Fruit fly (Drosophila melanogaster) whole organism, prepupa: Measurements from ENCODE around the gene Ets21C.

ENCODE experiments used
- Blimp-1 ChIP-seq: fragments of 200-800 bp; sonication (Bioruptor generic); optimal IDR thresholded peaks from 3 replicates; lab custom pipeline; 2017; ENCODE audit warnings: missing biosample characterization, missing genetic modification characterization, mild to moderate bottlenecking, moderate library complexity, missing genetic modification reagents
- CG10669 ChIP-seq: fragments of 200-800 bp; sonication (Bioruptor generic); optimal IDR thresholded peaks from 3 replicates; lab custom pipeline; 2018; ENCODE audit warnings: missing biosample characterization, mild to moderate bottlenecking, missing genetic modification characterization, moderate library complexity
- CG11294 ChIP-seq: fragments of 200-800 bp; sonication (Bioruptor generic); IDR thresholded peaks from 2 replicates; pipeline ENCODE4 v1.3.6; 2022; ENCODE audit warnings: missing biosample characterization, missing genetic modification characterization
- CG11762 ChIP-seq: fragments of 200-800 bp; sonication (Bioruptor generic); optimal IDR thresholded peaks from 3 replicates; lab custom pipeline; 2016; ENCODE audit warnings: missing biosample characterization, missing genetic modification characterization; ENCODE audit not compliant: insufficient read depth
- CG11902 ChIP-seq: fragments of 200-800 bp; sonication (Bioruptor generic); optimal IDR thresholded peaks from 3 replicates; lab custom pipeline; 2016; ENCODE audit warnings: missing biosample characterization, missing genetic modification characterization
- CG15336 ChIP-seq: fragments of 200-800 bp; sonication (Bioruptor generic); IDR thresholded peaks from 2 replicates; pipeline ENCODE4 v1.3.6; 2022; ENCODE audit warnings: missing biosample characterization, missing genetic modification characterization
- CG16779 ChIP-seq: fragments of 200-800 bp; sonication (Bioruptor generic); optimal IDR thresholded peaks from 3 replicates; lab custom pipeline; 2017; ENCODE audit warnings: missing biosample characterization, mild to moderate bottlenecking, missing genetic modification characterization
- CG3032 ChIP-seq: fragments of 200-800 bp; optimal IDR thresholded peaks from 2 replicates; lab custom pipeline; 2019; ENCODE audit warnings: missing biosample characterization, mild to moderate bottlenecking, missing genetic modification characterization, moderate library complexity
- CG31627 ChIP-seq: fragments of 200-800 bp; sonication (Bioruptor generic); optimal IDR thresholded peaks from 3 replicates; lab custom pipeline; 2016; ENCODE audit warnings: missing biosample characterization, missing genetic modification characterization
- CG34406 ChIP-seq: fragments of 200-800 bp; sonication (Bioruptor generic); optimal IDR thresholded peaks from 3 replicates; lab custom pipeline; 2016; ENCODE audit warnings: missing biosample characterization, missing genetic modification characterization
- CG3919 ChIP-seq: fragments of 200-800 bp; sonication (Bioruptor generic); optimal IDR thresholded peaks from 3 replicates; lab custom pipeline; 2016; ENCODE audit warnings: missing biosample characterization, missing genetic modification characterization
- CG6163 ChIP-seq: fragments of 200-800 bp; sonication (Bioruptor generic); IDR thresholded peaks from 3 replicates; pipeline ENCODE4 v1.3.6; 2022; ENCODE audit warnings: missing biosample characterization, missing genetic modification characterization
- CG6792 ChIP-seq: fragments of 200-800 bp; sonication (Bioruptor generic); optimal IDR thresholded peaks from 3 replicates; lab custom pipeline; 2016; ENCODE audit warnings: missing biosample characterization, missing genetic modification characterization
- CG6854 ChIP-seq: fragments of 200-800 bp; sonication (Bioruptor generic); optimal IDR thresholded peaks from 2 replicates; lab custom pipeline; 2017; ENCODE audit warnings: missing biosample characterization, mild to moderate bottlenecking, missing genetic modification characterization
- CG8119 ChIP-seq: fragments of 200-800 bp; sonication (Bioruptor generic); IDR thresholded peaks from 3 replicates; pipeline ENCODE4 v1.3.6; 2022; ENCODE audit warnings: missing biosample characterization, missing genetic modification characterization
- CG8632 ChIP-seq: fragments of 200-800 bp; sonication (Bioruptor generic); optimal IDR thresholded peaks from 3 replicates; lab custom pipeline; 2016; ENCODE audit warnings: missing biosample characterization, missing genetic modification characterization
- CG9139 ChIP-seq: fragments of 200-800 bp; sonication (Bioruptor generic); optimal IDR thresholded peaks from 3 replicates; lab custom pipeline; 2017; ENCODE audit warnings: missing biosample characterization, mild to moderate bottlenecking, missing genetic modification characterization
- Eip78C ChIP-seq: fragments of 200-800 bp; sonication (Bioruptor generic); peaks from one replicate; lab custom pipeline; 2016; ENCODE audit warnings: missing biosample characterization, missing genetic modification characterization
- Eip93F ChIP-seq: fragments of 200-800 bp; sonication (Bioruptor generic); optimal IDR thresholded peaks from 2 replicates; lab custom pipeline; 2016; ENCODE audit warnings: missing biosample characterization, mild to moderate bottlenecking, missing genetic modification characterization
- Ets96B ChIP-seq: fragments of 200-800 bp; optimal IDR thresholded peaks from 2 replicates; lab custom pipeline; 2019; ENCODE audit warnings: missing biosample characterization, mild to moderate bottlenecking, missing genetic modification characterization, moderate library complexity
- Gug ChIP-seq: fragments of 200-800 bp; sonication (Bioruptor generic); IDR thresholded peaks from 2 replicates; pipeline ENCODE4 v1.3.6; 2022; ENCODE audit warnings: missing biosample characterization, missing genetic modification characterization
- Hr38 ChIP-seq: sonication (Bioruptor generic); optimal IDR thresholded peaks from 2 replicates; lab custom pipeline; 2016; ENCODE audit warnings: missing biosample characterization, missing genetic modification characterization
- Hr39 ChIP-seq: fragments of 200-800 bp; sonication (Bioruptor generic); optimal IDR thresholded peaks from 2 replicates; lab custom pipeline; 2016; ENCODE audit warnings: missing biosample characterization, missing genetic modification characterization
- Hr4 ChIP-seq: fragments of 200-800 bp; sonication (Bioruptor generic); optimal IDR thresholded peaks from 3 replicates; lab custom pipeline; 2016; ENCODE audit warnings: missing biosample characterization, missing genetic modification characterization
- Lpt ChIP-seq: fragments of 200-800 bp; sonication (Bioruptor generic); optimal IDR thresholded peaks from 3 replicates; lab custom pipeline; 2016; ENCODE audit warnings: missing biosample characterization, missing genetic modification characterization
- OdsH ChIP-seq: fragments of 200-800 bp; sonication (Bioruptor generic); optimal IDR thresholded peaks from 3 replicates; lab custom pipeline; 2016; ENCODE audit warnings: missing biosample characterization, missing genetic modification characterization
- Smox ChIP-seq: fragments of 200-800 bp; sonication (Bioruptor generic); optimal IDR thresholded peaks from 3 replicates; lab custom pipeline; 2016; ENCODE audit warnings: missing biosample characterization, missing genetic modification characterization
- Sox102F ChIP-seq: fragments of 200-800 bp; sonication (Bioruptor generic); optimal IDR thresholded peaks from 2 replicates; lab custom pipeline; 2016; ENCODE audit warnings: missing biosample characterization, mild to moderate bottlenecking, missing genetic modification characterization
- Sox14 ChIP-seq: fragments of 200-800 bp; sonication (Bioruptor generic); optimal IDR thresholded peaks from 3 replicates; lab custom pipeline; 2016; ENCODE audit warnings: missing biosample characterization, missing genetic modification characterization
- Sox15 ChIP-seq: fragments of 200-800 bp; sonication (Bioruptor generic); optimal IDR thresholded peaks from 3 replicates; lab custom pipeline; 2016; ENCODE audit warnings: missing biosample characterization, missing genetic modification characterization
- achi ChIP-seq: fragments of 200-800 bp; sonication (Bioruptor generic); optimal IDR thresholded peaks from 3 replicates; lab custom pipeline; 2016; ENCODE audit warnings: missing biosample characterization, missing genetic modification characterization
- acj6 ChIP-seq: fragments of 200-800 bp; sonication (Bioruptor generic); optimal IDR thresholded peaks from 3 replicates; lab custom pipeline; 2016; ENCODE audit warnings: missing biosample characterization, missing genetic modification characterization
- cyc ChIP-seq: fragments of 200-800 bp; sonication (Bioruptor generic); optimal IDR thresholded peaks from 3 replicates; lab custom pipeline; 2016; ENCODE audit warnings: missing biosample characterization, missing genetic modification characterization
- dsx ChIP-seq: fragments of 200-800 bp; optimal IDR thresholded peaks from 3 replicates; lab custom pipeline; 2019; ENCODE audit warnings: missing biosample characterization, mild to moderate bottlenecking, missing genetic modification characterization, moderate library complexity; ENCODE audit not compliant: poor library complexity, severe bottlenecking
- eg ChIP-seq: fragments of 200-800 bp; sonication (Bioruptor generic); IDR thresholded peaks from 3 replicates; pipeline ENCODE4 v1.3.6; 2022; ENCODE audit warnings: missing biosample characterization, missing genetic modification characterization
- esn ChIP-seq: fragments of 200-800 bp; sonication (Bioruptor generic); optimal IDR thresholded peaks from 2 replicates; lab custom pipeline; 2016; ENCODE audit warnings: missing biosample characterization, mild to moderate bottlenecking, missing genetic modification characterization, moderate library complexity
- fd59A ChIP-seq: fragments of 200-800 bp; sonication (Bioruptor generic); optimal IDR thresholded peaks from 2 replicates; lab custom pipeline; 2017; ENCODE audit warnings: missing biosample characterization, mild to moderate bottlenecking, missing genetic modification characterization, missing genetic modification reagents
- fkh ChIP-seq: fragments of 200-800 bp; sonication (Bioruptor generic); optimal IDR thresholded peaks from 3 replicates; lab custom pipeline; 2017; ENCODE audit warnings: missing biosample characterization, mild to moderate bottlenecking, missing genetic modification characterization, moderate library complexity
- lz ChIP-seq: fragments of 200-800 bp; sonication (Bioruptor generic); optimal IDR thresholded peaks from 3 replicates; lab custom pipeline; 2016; ENCODE audit warnings: missing biosample characterization, missing genetic modification characterization
- salr ChIP-seq, 2 experiments: fragments of 200-800 bp; sonication (Bioruptor generic); optimal IDR thresholded peaks; 3 replicates each; lab custom pipeline; 2016 to 2018; ENCODE audit warnings: missing biosample characterization in 2 of 2, missing genetic modification characterization in 2 of 2, mild to moderate bottlenecking in 1 of 2
- spab ChIP-seq: fragments of 200-800 bp; sonication (Bioruptor generic); optimal IDR thresholded peaks from 2 replicates; lab custom pipeline; 2017; ENCODE audit warnings: missing biosample characterization, mild to moderate bottlenecking, missing genetic modification characterization, missing genetic modification reagents
- svp ChIP-seq: fragments of 200-800 bp; sonication (Bioruptor generic); peaks from one replicate; lab custom pipeline; 2016; ENCODE audit warnings: missing biosample characterization, missing genetic modification characterization
- topi ChIP-seq: fragments of 200-800 bp; sonication (Bioruptor generic); optimal IDR thresholded peaks from 3 replicates; lab custom pipeline; 2016; ENCODE audit warnings: missing biosample characterization, missing genetic modification characterization
- vri ChIP-seq: fragments of 200-800 bp; sonication (Bioruptor generic); optimal IDR thresholded peaks from 3 replicates; lab custom pipeline; 2016; ENCODE audit warnings: missing biosample characterization, mild to moderate bottlenecking, missing genetic modification characterization

Ets21C gene

dm6 chr2L:574226-574625 lies 21.5 kb upstream of the Ets21C start, which contains the start of the genes Ipk2 and cold:
Gene Ipk2 (minus strand): TSS chr2L:574264.
Gene cold (plus strand): TSS chr2L:574291.
- peak; percentile 57; the same call in 2 of the 3 replicates for TF ChIP-seq CG8119 (GFP tag; lab: Robert Waterston, UW)
- no peak for TF ChIP-seq CG8632 (GFP tag; lab: Kevin White, UChicago)
- no peak for TF ChIP-seq Smox
- peak; percentile 86 for TF ChIP-seq Sox14 (GFP tag; lab: Kevin White, UChicago)
- TF ChIP-seq cyc (GFP tag; lab: Kevin White, UChicago), result peak; percentile 83
- peak; percentile 62 for TF ChIP-seq fd59A (GFP tag; lab: Kevin White, UChicago)
- no peak for TF ChIP-seq OdsH
- no peak for TF ChIP-seq vri (GFP tag; lab: Kevin White, UChicago)
- no peak for TF ChIP-seq Hr38
- TF ChIP-seq CG10669, result no peak
- peak; percentile 34 for TF ChIP-seq CG6854 (GFP tag; lab: Kevin White, UChicago)
- no peak for TF ChIP-seq CG16779 (tag; lab: Kevin White, UChicago)
- no peak for TF ChIP-seq CG9139 (GFP tag; lab: Kevin White, UChicago)
- TF ChIP-seq CG11294 (GFP tag; lab: Robert Waterston, UW), result 0 out of 2 replicates have a peak, but pooled peaks have one; percentile 45
- no peak for TF ChIP-seq acj6 (GFP tag; lab: Kevin White, UChicago)
- TF ChIP-seq achi (GFP tag; lab: Kevin White, UChicago), result peak; percentile 81
- no peak for TF ChIP-seq CG11902
- peak; percentile 63 for TF ChIP-seq Ets96B
- TF ChIP-seq CG6792 (GFP tag; lab: Kevin White, UChicago), result peak; percentile 66
- peak; percentile 57 for TF ChIP-seq CG11762
- TF ChIP-seq salr (GFP tag; optimal IDR thresholded peaks at IDR 0.05; lab: Kevin White, UChicago), result peak in 1 of 2 experiments; percentile 65
- peak; percentile 47 for TF ChIP-seq Blimp-1
- peak; percentile 45 for TF ChIP-seq Eip93F (GFP tag; lab: Kevin White, UChicago)
- TF ChIP-seq fkh (GFP tag; lab: Kevin White, UChicago), result peak; percentile 96
- TF ChIP-seq svp (GFP tag; lab: Kevin White, UChicago), result peak; percentile 91
- peak; percentile 65; the same call in 2 of the 3 replicates for TF ChIP-seq CG6163 (GFP tag; lab: Robert Waterston, UW)
- TF ChIP-seq Hr39 (GFP tag; lab: Kevin White, UChicago), result peak; percentile 82
- peak; percentile 93 for TF ChIP-seq dsx (GFP tag; lab: Kevin White, UChicago)
- peak; percentile 87 for TF ChIP-seq CG31627 (GFP tag; lab: Kevin White, UChicago)
- TF ChIP-seq topi (GFP tag; lab: Kevin White, UChicago), result peak; percentile 76
- peak; percentile 42 for TF ChIP-seq CG34406 (GFP tag; lab: Kevin White, UChicago)
- TF ChIP-seq Gug, result peak; percentile 60; the same call in 1 of the 2 replicates
- peak; percentile 84 for TF ChIP-seq esn (GFP tag; lab: Kevin White, UChicago)
- TF ChIP-seq Lpt (GFP tag; lab: Kevin White, UChicago), result peak; percentile 65
- peak; percentile 61; the same call in 2 of the 3 replicates for TF ChIP-seq eg (GFP tag; lab: Robert Waterston, UW)
- TF ChIP-seq Eip78C (GFP tag; lab: Kevin White, UChicago), result peak; percentile 93
- no peak for TF ChIP-seq Sox102F (GFP tag; lab: Kevin White, UChicago)
- no peak for TF ChIP-seq spab (GFP tag; lab: Kevin White, UChicago)
- TF ChIP-seq CG3919, result peak; percentile 83
- peak; percentile 87 for TF ChIP-seq lz (GFP tag; lab: Kevin White, UChicago)
- TF ChIP-seq Hr4 (GFP tag; lab: Kevin White, UChicago), result no peak
- peak; percentile 74 for TF ChIP-seq Sox15 (GFP tag; lab: Kevin White, UChicago)
- TF ChIP-seq CG15336 (GFP tag; lab: Robert Waterston, UW), result peak; percentile 39; the same call in 1 of the 2 replicates
- peak; percentile 80 for TF ChIP-seq CG3032 (tag; lab: Kevin White, UChicago)
